In the genomic region with DNA sequence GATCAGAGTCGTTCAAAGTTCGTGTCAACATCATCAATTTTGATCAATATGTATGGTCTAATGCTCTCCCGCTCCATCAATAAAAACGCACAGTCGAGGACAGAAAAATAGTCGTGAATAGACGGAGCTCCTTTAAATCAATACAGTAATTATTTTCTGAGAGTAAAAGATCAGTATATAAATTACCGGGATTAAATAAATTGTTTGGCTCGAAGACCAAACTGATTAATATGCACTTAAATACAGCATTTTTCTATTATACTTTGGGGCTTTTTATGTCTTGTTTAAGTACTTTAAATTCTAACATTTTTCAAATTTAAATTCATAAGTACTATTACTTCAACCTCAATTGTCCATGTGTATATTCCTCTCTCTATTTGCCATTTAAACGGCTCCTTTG, we compare ENCODE assay signal across 1 fruit fly cellular context.
TF ChIP-seq lines count a peak whose summit lies in the region.

No protein-coding gene starts in this region.

TF ChIP-seq in whole organism, embryonic, 481 proteins besides CTCF, POLR2A, EP300 and RAD21 (continued from another document):
- no peak for TF ChIP-seq CG3281 (GFP tag; optimal IDR thresholded peaks at IDR 0.05; lab: Kevin White, UChicago)
- peak; percentile 36 for TF ChIP-seq trem (tag; optimal IDR thresholded peaks at IDR 0.05; lab: Kevin White, UChicago)
- no peak for TF ChIP-seq Usf (GFP tag; optimal IDR thresholded peaks at IDR 0.05; lab: Kevin White, UChicago)
- no peak for TF ChIP-seq lbe (GFP tag; optimal IDR thresholded peaks at IDR 0.05; lab: Kevin White, UChicago)
- no peak for TF ChIP-seq CG7963 (GFP tag; IDR thresholded peaks at IDR 0.05; lab: Robert Waterston, UW; ENCODE audit: partially characterized antibody)
- peak; percentile 35 for TF ChIP-seq tap (tag; optimal IDR thresholded peaks at IDR 0.05; lab: Kevin White, UChicago)
- peak; percentile 36 for TF ChIP-seq CG1603 (tag; optimal IDR thresholded peaks at IDR 0.05; lab: Kevin White, UChicago)
- no peak for TF ChIP-seq shn (GFP tag; optimal IDR thresholded peaks at IDR 0.05; lab: Kevin White, UChicago)
- TF ChIP-seq Hmr (GFP tag; optimal IDR thresholded peaks at IDR 0.05; lab: Kevin White, UChicago): peak; percentile 46
- TF ChIP-seq da (GFP tag; optimal IDR thresholded peaks at IDR 0.05; lab: Kevin White, UChicago): no peak
- TF ChIP-seq jigr1 (GFP tag; IDR thresholded peaks at IDR 0.05; lab: Robert Waterston, UW): no peak
- TF ChIP-seq so (GFP tag; IDR thresholded peaks at IDR 0.05; lab: Robert Waterston, UW): peak; percentile 54; the same call in 2 of the 3 replicates
- TF ChIP-seq pho (GFP tag; optimal IDR thresholded peaks at IDR 0.05; lab: Kevin White, UChicago): peak; percentile 27
- TF ChIP-seq gem (tag; optimal IDR thresholded peaks at IDR 0.05; lab: Kevin White, UChicago): peak; percentile 80
- peak; percentile 92 for TF ChIP-seq sens (GFP tag; lab: Kevin White, UChicago)
- no peak for TF ChIP-seq CG11093 (GFP tag; IDR thresholded peaks at IDR 0.05; lab: Robert Waterston, UW)
- peak in 1 of 2 experiments; percentile 55 for TF ChIP-seq Pdp1 (GFP tag; optimal IDR thresholded peaks at IDR 0.05; lab: Kevin White, UChicago)
- TF ChIP-seq CG11723 (GFP tag; optimal IDR thresholded peaks at IDR 0.05; lab: Kevin White, UChicago): no peak
- peak; percentile 27 for TF ChIP-seq Side (GFP tag; optimal IDR thresholded peaks at IDR 0.05; lab: Kevin White, UChicago)
- no peak for TF ChIP-seq H2.0 (GFP tag; IDR thresholded peaks at IDR 0.05; lab: Robert Waterston, UW)
- peak; percentile 1 for TF ChIP-seq CG12942 (GFP tag; optimal IDR thresholded peaks at IDR 0.05; lab: Kevin White, UChicago)
- peak in 1 of 3 experiments; percentile 80 for TF ChIP-seq lola (GFP tag; optimal IDR thresholded peaks at IDR 0.05; lab: Kevin White, UChicago)
- no peak for TF ChIP-seq HLH4C (GFP tag; IDR thresholded peaks at IDR 0.05; lab: Robert Waterston, UW; ENCODE audit: partially characterized antibody)
- TF ChIP-seq Xbp1 (GFP tag; optimal IDR thresholded peaks at IDR 0.05; lab: Kevin White, UChicago): peak; percentile 50
- peak; percentile 2 for TF ChIP-seq CG10543 (GFP tag; optimal IDR thresholded peaks at IDR 0.05; lab: Kevin White, UChicago)
- no peak for TF ChIP-seq CG16813 (GFP tag; IDR thresholded peaks at IDR 0.05; lab: Robert Waterston, UW; ENCODE audit: partially characterized antibody)
- TF ChIP-seq Nf-YB (GFP tag; optimal IDR thresholded peaks at IDR 0.05; lab: Kevin White, UChicago): peak; percentile 51
- TF ChIP-seq unpg (GFP tag; optimal IDR thresholded peaks at IDR 0.05; lab: Kevin White, UChicago): peak; percentile 65
- TF ChIP-seq Ets65A (GFP tag; lab: Kevin White, UChicago): peak; percentile 14
- no peak for TF ChIP-seq unc-4 (GFP tag; IDR thresholded peaks at IDR 0.05; lab: Robert Waterston, UW; ENCODE audit: partially characterized antibody)
- TF ChIP-seq lmd (GFP tag; IDR thresholded peaks at IDR 0.05; lab: Robert Waterston, UW): peak; percentile 57
- peak; percentile 66; the same call in 1 of the 2 replicates for TF ChIP-seq ara (GFP tag; IDR thresholded peaks at IDR 0.05; lab: Robert Waterston, UW)
- TF ChIP-seq jing (GFP tag; optimal IDR thresholded peaks at IDR 0.05; lab: Kevin White, UChicago): peak; percentile 12
- peak; percentile 63 for TF ChIP-seq NK7.1 (GFP tag; optimal IDR thresholded peaks at IDR 0.05; lab: Kevin White, UChicago)
- TF ChIP-seq h (optimal IDR thresholded peaks at IDR 0.05; lab: Kevin White, UChicago): no peak
- TF ChIP-seq CG6813 (GFP tag; optimal IDR thresholded peaks at IDR 0.05; lab: Kevin White, UChicago): peak; percentile 49
- no peak for TF ChIP-seq pros (GFP tag; optimal IDR thresholded peaks at IDR 0.05; lab: Kevin White, UChicago)
- peak; percentile 38 for TF ChIP-seq Hr3 (GFP tag; optimal IDR thresholded peaks at IDR 0.05; lab: Kevin White, UChicago)
- TF ChIP-seq Poxn (GFP tag; IDR thresholded peaks at IDR 0.05; lab: Robert Waterston, UW): no peak
- no peak for TF ChIP-seq CG6854 (GFP tag; optimal IDR thresholded peaks at IDR 0.05; lab: Kevin White, UChicago)
- peak; percentile 63 for TF ChIP-seq CG13775 (GFP tag; optimal IDR thresholded peaks at IDR 0.05; lab: Kevin White, UChicago)
- no peak for TF ChIP-seq Oaz (GFP tag; IDR thresholded peaks at IDR 0.05; lab: Robert Waterston, UW)
- no peak for TF ChIP-seq Fer2 (tag; optimal IDR thresholded peaks at IDR 0.05; lab: Kevin White, UChicago)
- TF ChIP-seq sim (GFP tag; IDR thresholded peaks at IDR 0.05; lab: Robert Waterston, UW): 0 out of 2 replicates have a peak, but pooled peaks have one; percentile 32
- no peak for TF ChIP-seq CG31365 (tag; optimal IDR thresholded peaks at IDR 0.05; lab: Kevin White, UChicago)
- peak; percentile 30 for TF ChIP-seq CG30431 (GFP tag; optimal IDR thresholded peaks at IDR 0.05; lab: Kevin White, UChicago)
- TF ChIP-seq CG13123 (GFP tag; optimal IDR thresholded peaks at IDR 0.05; lab: Kevin White, UChicago): peak; percentile 8
- TF ChIP-seq E2f1 (GFP tag; IDR thresholded peaks at IDR 0.05; lab: Robert Waterston, UW): peak; percentile 35; the same call in 1 of the 2 replicates
- TF ChIP-seq C15 (GFP tag; IDR thresholded peaks at IDR 0.05; lab: Robert Waterston, UW): no peak
- no peak for TF ChIP-seq CG15479 (GFP tag; optimal IDR thresholded peaks at IDR 0.05; lab: Kevin White, UChicago)
- TF ChIP-seq CG14667 (GFP tag; IDR thresholded peaks at IDR 0.05; lab: Robert Waterston, UW): no peak
- no peak for TF ChIP-seq Lpt (GFP tag; optimal IDR thresholded peaks at IDR 0.05; lab: Kevin White, UChicago)
- peak; percentile 72 for TF ChIP-seq CG10979 (tag; optimal IDR thresholded peaks at IDR 0.05; lab: Kevin White, UChicago)
- peak; percentile 78 for TF ChIP-seq row (GFP tag; IDR thresholded peaks at IDR 0.05; lab: Robert Waterston, UW)
- TF ChIP-seq schlank (tag; optimal IDR thresholded peaks at IDR 0.05; lab: Kevin White, UChicago): no peak
- TF ChIP-seq Fer3 (tag; optimal IDR thresholded peaks at IDR 0.05; lab: Kevin White, UChicago): peak; percentile 41
- TF ChIP-seq tio (GFP tag; optimal IDR thresholded peaks at IDR 0.05; lab: Kevin White, UChicago): peak; percentile 69
- peak; percentile 40 for TF ChIP-seq CG2202 (tag; optimal IDR thresholded peaks at IDR 0.05; lab: Kevin White, UChicago)
- no peak for TF ChIP-seq Dip3 (GFP tag; optimal IDR thresholded peaks at IDR 0.05; lab: Kevin White, UChicago)
- no peak for TF ChIP-seq MTF-1 (GFP tag; optimal IDR thresholded peaks at IDR 0.05; lab: Kevin White, UChicago; ENCODE audit: borderline replicate concordance)
- peak; percentile 14 for TF ChIP-seq en (GFP tag; optimal IDR thresholded peaks at IDR 0.05; lab: Kevin White, UChicago)
- no peak for TF ChIP-seq B-H2 (GFP tag; optimal IDR thresholded peaks at IDR 0.05; lab: Kevin White, UChicago)
- TF ChIP-seq Hr39 (optimal IDR thresholded peaks at IDR 0.05; lab: Kevin White, UChicago): no peak
- TF ChIP-seq kah (GFP tag; optimal IDR thresholded peaks at IDR 0.05; lab: Kevin White, UChicago): no peak
- peak; percentile 5 for TF ChIP-seq cwo (GFP tag; optimal IDR thresholded peaks at IDR 0.05; lab: Kevin White, UChicago)
- no peak for TF ChIP-seq CG33213 (GFP tag; optimal IDR thresholded peaks at IDR 0.05; lab: Kevin White, UChicago)
- TF ChIP-seq ap (GFP tag; IDR thresholded peaks at IDR 0.05; lab: Robert Waterston, UW): no peak
- TF ChIP-seq NfI (GFP tag; optimal IDR thresholded peaks at IDR 0.05; lab: Kevin White, UChicago): peak; percentile 30
- TF ChIP-seq Stat92E (GFP tag; optimal IDR thresholded peaks at IDR 0.05; lab: Kevin White, UChicago): no peak
- TF ChIP-seq nmo (GFP tag; optimal IDR thresholded peaks at IDR 0.05; lab: Kevin White, UChicago): peak; percentile 88
- no peak for TF ChIP-seq CG12104 (GFP tag; optimal IDR thresholded peaks at IDR 0.05; lab: Kevin White, UChicago)
- TF ChIP-seq crc (GFP tag; optimal IDR thresholded peaks at IDR 0.05; lab: Kevin White, UChicago): no peak
- TF ChIP-seq CG9797 (GFP tag; optimal IDR thresholded peaks at IDR 0.05; lab: Kevin White, UChicago): no peak
- TF ChIP-seq psq (GFP tag; optimal IDR thresholded peaks at IDR 0.05; lab: Kevin White, UChicago): no peak
- no peak for TF ChIP-seq chinmo (GFP tag; IDR thresholded peaks at IDR 0.05; lab: Robert Waterston, UW; ENCODE audit: partially characterized antibody)
- TF ChIP-seq CG2875 (GFP tag; optimal IDR thresholded peaks at IDR 0.05; lab: Kevin White, UChicago): no peak
- TF ChIP-seq sens-2 (GFP tag; IDR thresholded peaks at IDR 0.05; lab: Robert Waterston, UW): no peak
- TF ChIP-seq sug (tag; optimal IDR thresholded peaks at IDR 0.05; lab: Kevin White, UChicago): no peak
- TF ChIP-seq CG14050 (GFP tag; IDR thresholded peaks at IDR 0.05; lab: Robert Waterston, UW): no peak
- TF ChIP-seq Six4 (GFP tag; optimal IDR thresholded peaks at IDR 0.05; lab: Kevin White, UChicago): peak; percentile 28
- no peak for TF ChIP-seq CG2889 (GFP tag; IDR thresholded peaks at IDR 0.05; lab: Robert Waterston, UW)
- no peak for TF ChIP-seq CG8290 (GFP tag; optimal IDR thresholded peaks at IDR 0.05; lab: Kevin White, UChicago)
- no peak for TF ChIP-seq CG8290 (tag; optimal IDR thresholded peaks at IDR 0.05; lab: Kevin White, UChicago)
- TF ChIP-seq CG2199 (GFP tag; IDR thresholded peaks at IDR 0.05; lab: Robert Waterston, UW): no peak
- peak; percentile 73 for TF ChIP-seq CG11504 (tag; optimal IDR thresholded peaks at IDR 0.05; lab: Kevin White, UChicago)
- 0 out of 2 replicates have a peak, but pooled peaks have one; percentile 6 for TF ChIP-seq HLH3B (GFP tag; IDR thresholded peaks at IDR 0.05; lab: Robert Waterston, UW)
- no peak for TF ChIP-seq CG8089 (GFP tag; optimal IDR thresholded peaks at IDR 0.05; lab: Kevin White, UChicago)
- peak; percentile 69 for TF ChIP-seq Oli (tag; optimal IDR thresholded peaks at IDR 0.05; lab: Kevin White, UChicago)
- peak; percentile 46; the same call in 1 of the 2 replicates for TF ChIP-seq CG4404 (GFP tag; IDR thresholded peaks at IDR 0.05; lab: Robert Waterston, UW)
- peak; percentile 3 for TF ChIP-seq pum (GFP tag; optimal IDR thresholded peaks at IDR 0.05; lab: Kevin White, UChicago)
- no peak for TF ChIP-seq Atf6 (GFP tag; IDR thresholded peaks at IDR 0.05; lab: Robert Waterston, UW)
- peak; percentile 60 for TF ChIP-seq fd96Cb (tag; optimal IDR thresholded peaks at IDR 0.05; lab: Kevin White, UChicago)
- peak; percentile 44 for TF ChIP-seq Chrac-16 (GFP tag; optimal IDR thresholded peaks at IDR 0.05; lab: Kevin White, UChicago)
- TF ChIP-seq pita (GFP tag; optimal IDR thresholded peaks at IDR 0.05; lab: Kevin White, UChicago): no peak
- no peak for TF ChIP-seq sc (optimal IDR thresholded peaks at IDR 0.05; lab: Kevin White, UChicago)
- TF ChIP-seq sc (GFP tag; optimal IDR thresholded peaks at IDR 0.05; lab: Kevin White, UChicago): peak; percentile 35
- no peak for TF ChIP-seq fu2 (GFP tag; optimal IDR thresholded peaks at IDR 0.05; lab: Kevin White, UChicago)
- peak; percentile 51 for TF ChIP-seq gsb-n (tag; optimal IDR thresholded peaks at IDR 0.05; lab: Kevin White, UChicago)
- no peak for TF ChIP-seq Ssrp (tag; optimal IDR thresholded peaks at IDR 0.05; lab: Kevin White, UChicago)
- TF ChIP-seq CG34422 (GFP tag; IDR thresholded peaks at IDR 0.05; lab: Robert Waterston, UW): no peak
- peak; percentile 45 for TF ChIP-seq CG11398 (GFP tag; optimal IDR thresholded peaks at IDR 0.05; lab: Kevin White, UChicago)
- peak; percentile 44 for TF ChIP-seq CG30403 (GFP tag; optimal IDR thresholded peaks at IDR 0.05; lab: Kevin White, UChicago)
- peak; percentile 14 for TF ChIP-seq CG16863 (GFP tag; optimal IDR thresholded peaks at IDR 0.05; lab: Kevin White, UChicago)
- no peak for TF ChIP-seq rib (GFP tag; IDR thresholded peaks at IDR 0.05; lab: Robert Waterston, UW)
- peak; percentile 19 for TF ChIP-seq CG2116 (GFP tag; optimal IDR thresholded peaks at IDR 0.05; lab: Kevin White, UChicago)
- peak in 1 of 2 experiments; percentile 7 for TF ChIP-seq Hr51 (GFP tag; optimal IDR thresholded peaks at IDR 0.05; lab: Kevin White, UChicago)
- TF ChIP-seq Max (GFP tag; optimal IDR thresholded peaks at IDR 0.05; lab: Kevin White, UChicago): peak; percentile 9
- TF ChIP-seq BtbVII (GFP tag; optimal IDR thresholded peaks at IDR 0.05; lab: Kevin White, UChicago): peak; percentile 40
